Fruit fly (Drosophila melanogaster) whole organism, embryonic: ENCODE results near the gene TwdlE.

Experiments used
- Ada2b ChIP-seq: fragments of 200-800 bp; sonication (Bioruptor generic); IDR thresholded peaks from 2 replicates; pipeline ENCODE4 v1.3.6; 2022; ENCODE audit warnings: missing biosample characterization, missing genetic modification characterization
- Atf-2 ChIP-seq: fragments of 200-800 bp; sonication (Bioruptor generic); optimal IDR thresholded peaks from 2 replicates; lab custom pipeline; 2016; ENCODE audit warnings: missing biosample characterization, missing genetic modification characterization
- Awh ChIP-seq: fragments of 200-800 bp; sonication (Bioruptor generic); IDR thresholded peaks from 2 replicates; pipeline ENCODE4, ENCODE4 v1.3.6; 2022; ENCODE audit warnings: missing biosample characterization, missing genetic modification characterization
- Bdp1 ChIP-seq: fragments of 200-800 bp; sonication (Bioruptor generic); optimal IDR thresholded peaks from 3 replicates; lab custom pipeline; 2016; ENCODE audit warnings: missing biosample characterization, missing genetic modification characterization
- Bgb ChIP-seq: fragments of 200-800 bp; sonication (Bioruptor generic); IDR thresholded peaks from 2 replicates; pipeline ENCODE4 v1.3.6; 2022; ENCODE audit warnings: missing biosample characterization, missing genetic modification characterization; ENCODE audit not compliant: partially characterized antibody
- Blimp-1 ChIP-seq: fragments of 200-800 bp; sonication (Bioruptor generic); optimal IDR thresholded peaks from 3 replicates; lab custom pipeline; 2018; ENCODE audit warnings: missing biosample characterization, missing genetic modification characterization, mild to moderate bottlenecking, moderate library complexity, missing genetic modification reagents
- CG10267 ChIP-seq: fragments of 200-800 bp; sonication (Bioruptor generic); optimal IDR thresholded peaks from 2 replicates; lab custom pipeline; 2018; ENCODE audit warnings: missing biosample characterization, mild to moderate bottlenecking, missing genetic modification characterization, moderate library complexity
- CG10321 ChIP-seq: fragments of 200-800 bp; sonication (Bioruptor generic); IDR thresholded peaks from 2 replicates; pipeline ENCODE4 v1.3.6; 2022; ENCODE audit warnings: missing biosample characterization, missing genetic modification characterization
- CG10959 ChIP-seq: fragments of 200-800 bp; sonication (Bioruptor generic); IDR thresholded peaks from 2 replicates; pipeline ENCODE4 v1.3.6; 2022; ENCODE audit warnings: missing biosample characterization, missing genetic modification characterization
- CG11560 ChIP-seq: fragments of 200-800 bp; sonication (Bioruptor generic); IDR thresholded peaks from 3 replicates; pipeline ENCODE4 v1.3.6; 2022; ENCODE audit warnings: missing biosample characterization, missing genetic modification characterization
- CG14014 ChIP-seq: fragments of 200-800 bp; sonication (Bioruptor generic); IDR thresholded peaks from 2 replicates; pipeline ENCODE4 v1.3.6; 2022; ENCODE audit warnings: missing biosample characterization, missing genetic modification characterization
- CG14050 ChIP-seq: fragments of 200-800 bp; sonication (Bioruptor generic); IDR thresholded peaks from 3 replicates; pipeline ENCODE4 v1.3.6; 2022; ENCODE audit warnings: missing biosample characterization, missing genetic modification characterization
- CG17361 ChIP-seq: fragments of 200-800 bp; sonication (Bioruptor generic); IDR thresholded peaks from 3 replicates; pipeline ENCODE4 v1.3.6; 2022; ENCODE audit warnings: missing biosample characterization, missing genetic modification characterization
- CG2199 ChIP-seq: fragments of 200-800 bp; sonication (Bioruptor generic); IDR thresholded peaks from 3 replicates; pipeline ENCODE4 v1.3.6; 2022; ENCODE audit warnings: missing biosample characterization, missing genetic modification characterization
- CG34422 ChIP-seq: fragments of 200-800 bp; sonication (Bioruptor generic); IDR thresholded peaks from 3 replicates; pipeline ENCODE4 v1.3.6; 2022; ENCODE audit warnings: missing biosample characterization, missing genetic modification characterization
- CG42726 ChIP-seq: fragments of 200-800 bp; sonication (Bioruptor generic); IDR thresholded peaks from 2 replicates; pipeline ENCODE4 v1.3.6; 2022; ENCODE audit warnings: missing biosample characterization, missing genetic modification characterization; ENCODE audit not compliant: partially characterized antibody
- CG4424 ChIP-seq: fragments of 200-800 bp; sonication (Bioruptor generic); optimal IDR thresholded peaks from 3 replicates; lab custom pipeline; 2016; ENCODE audit warnings: missing biosample characterization, missing genetic modification characterization
- CG6175 ChIP-seq: fragments of 200-800 bp; sonication (Bioruptor generic); IDR thresholded peaks from 3 replicates; pipeline ENCODE4 v1.3.6; 2022; ENCODE audit warnings: missing biosample characterization, missing genetic modification characterization
- CG6765 ChIP-seq: fragments of 200-800 bp; sonication (Bioruptor generic); optimal IDR thresholded peaks from 3 replicates; lab custom pipeline; 2017; ENCODE audit warnings: missing biosample characterization, mild to moderate bottlenecking, missing genetic modification characterization
- CG7372 ChIP-seq: fragments of 200-800 bp; sonication (Bioruptor generic); IDR thresholded peaks from 2 replicates; pipeline ENCODE4 v1.3.6; 2022; ENCODE audit warnings: missing biosample characterization, missing genetic modification characterization
- Camta ChIP-seq: fragments of 200-800 bp; sonication (Bioruptor generic); optimal IDR thresholded peaks from 2 replicates; lab custom pipeline; 2016; ENCODE audit warnings: missing biosample characterization, missing genetic modification characterization
- E2f2 ChIP-seq: fragments of 200-800 bp; sonication (Bioruptor generic); IDR thresholded peaks from 2 replicates; pipeline ENCODE4 v1.3.6; 2022; ENCODE audit warnings: missing biosample characterization, missing genetic modification characterization
- Fer3 ChIP-seq: fragments of 200-800 bp; sonication (Bioruptor generic); optimal IDR thresholded peaks from 2 replicates; lab custom pipeline; 2018; ENCODE audit warnings: missing biosample characterization, mild to moderate bottlenecking, missing genetic modification characterization, moderate library complexity
- Hr3 ChIP-seq: fragments of 200-800 bp; sonication (Bioruptor generic); optimal IDR thresholded peaks from 3 replicates; lab custom pipeline; 2016; ENCODE audit warnings: missing biosample characterization, missing genetic modification characterization
- Jarid2 ChIP-seq: fragments of 200-800 bp; sonication (Bioruptor generic); optimal IDR thresholded peaks from 3 replicates; lab custom pipeline; 2017; ENCODE audit warnings: mild to moderate bottlenecking, missing biosample characterization, missing genetic modification reagents, missing genetic modification characterization
- NC2β ChIP-seq: fragments of 200-800 bp; sonication (Bioruptor generic); optimal IDR thresholded peaks from 2 replicates; lab custom pipeline; 2016; ENCODE audit warnings: missing biosample characterization, missing genetic modification characterization
- Side ChIP-seq: fragments of 200-800 bp; sonication (Bioruptor generic); optimal IDR thresholded peaks from 2 replicates; lab custom pipeline; 2016; ENCODE audit warnings: missing biosample characterization, missing genetic modification characterization
- Sin3A ChIP-seq: fragments of >200 bp; optimal IDR thresholded peaks from 2 replicates; lab custom pipeline; 2018
- Trl ChIP-seq, 3 experiments: fragments of >200 bp in 2 of 3; fragments of 200-800 bp in 1 of 3; sonication (Bioruptor generic) in 1 of 3; optimal IDR thresholded peaks; 2 replicates in 1 of 3; 3 replicates in 2 of 3; lab custom pipeline; 2016 to 2017; ENCODE audit warnings: missing biosample characterization in 1 of 3, missing genetic modification characterization in 1 of 3
- Vsx1 ChIP-seq: fragments of 200-800 bp; sonication (Bioruptor generic); optimal IDR thresholded peaks from 2 replicates; lab custom pipeline; 2017; ENCODE audit warnings: missing biosample characterization, mild to moderate bottlenecking, missing genetic modification characterization, missing genetic modification reagents
- bab2 ChIP-seq: fragments of 200-800 bp; sonication (Bioruptor generic); optimal IDR thresholded peaks from 2 replicates; lab custom pipeline; 2016; ENCODE audit warnings: missing biosample characterization, missing genetic modification characterization
- bowl ChIP-seq: fragments of 200-800 bp; sonication (Bioruptor generic); IDR thresholded peaks from 2 replicates; pipeline ENCODE4 v1.3.6; 2022; ENCODE audit warnings: missing biosample characterization, missing genetic modification characterization
- crp ChIP-seq, 2 experiments: fragments of 200-800 bp; sonication (Bioruptor generic); optimal IDR thresholded peaks; 2 replicates in 1 of 2; 3 replicates in 1 of 2; lab custom pipeline; 2017; ENCODE audit warnings: missing biosample characterization in 2 of 2, missing genetic modification characterization in 2 of 2, mild to moderate bottlenecking in 1 of 2, moderate library complexity in 1 of 2
- dmrt11E ChIP-seq: fragments of 200-800 bp; sonication (Bioruptor generic); optimal IDR thresholded peaks from 3 replicates; lab custom pipeline; 2018; ENCODE audit warnings: missing biosample characterization, mild to moderate bottlenecking, missing genetic modification characterization, moderate library complexity
- ewg ChIP-seq: fragments of 200-800 bp; sonication (Bioruptor generic); optimal IDR thresholded peaks from 3 replicates; lab custom pipeline; 2017; ENCODE audit warnings: mild to moderate bottlenecking, missing biosample characterization, missing genetic modification reagents, missing genetic modification characterization
- ftz-f1 ChIP-seq: fragments of 200-800 bp; sonication (Bioruptor generic); optimal IDR thresholded peaks from 2 replicates; lab custom pipeline; 2016; ENCODE audit warnings: missing biosample characterization, missing genetic modification characterization
- ind ChIP-seq: fragments of 200-800 bp; sonication (Bioruptor generic); optimal IDR thresholded peaks from 3 replicates; lab custom pipeline; 2016; ENCODE audit warnings: missing biosample characterization, missing genetic modification characterization
- nerfin-1 ChIP-seq: fragments of 200-800 bp; sonication (Bioruptor generic); optimal IDR thresholded peaks from 3 replicates; lab custom pipeline; 2019; ENCODE audit warnings: missing biosample characterization, mild to moderate bottlenecking, missing genetic modification characterization, moderate library complexity
- org-1 ChIP-seq: fragments of 200-800 bp; sonication (Bioruptor generic); optimal IDR thresholded peaks from 2 replicates; lab custom pipeline; 2017; ENCODE audit warnings: missing biosample characterization, missing genetic modification characterization
- rib ChIP-seq: fragments of 200-800 bp; sonication (Bioruptor generic); IDR thresholded peaks from 2 replicates; pipeline ENCODE4 v1.3.6; 2022; ENCODE audit warnings: missing biosample characterization, missing genetic modification characterization
- ro ChIP-seq: fragments of 200-800 bp; sonication (Bioruptor generic); IDR thresholded peaks from 2 replicates; pipeline ENCODE4 v1.3.6; 2022; ENCODE audit warnings: missing biosample characterization, missing genetic modification characterization
- sc ChIP-seq, 3 experiments: fragments of >200 bp in 2 of 3; fragments of 200-800 bp in 1 of 3; sonication (Bioruptor generic) in 1 of 3; optimal IDR thresholded peaks; 2 replicates in 2 of 3; 3 replicates in 1 of 3; lab custom pipeline; 2017; ENCODE audit warnings: mild to moderate bottlenecking in 1 of 3, missing biosample characterization in 1 of 3, missing genetic modification characterization in 1 of 3, missing genetic modification reagents in 1 of 3
- sens-2 ChIP-seq: fragments of 200-800 bp; sonication (Bioruptor generic); IDR thresholded peaks from 2 replicates; pipeline ENCODE4 v1.3.6; 2022; ENCODE audit warnings: missing biosample characterization, missing genetic modification characterization
- shn ChIP-seq: fragments of 200-800 bp; sonication (Bioruptor generic); optimal IDR thresholded peaks from 3 replicates; lab custom pipeline; 2016; ENCODE audit warnings: missing biosample characterization, missing genetic modification characterization
- sima ChIP-seq: fragments of 200-800 bp; sonication (Bioruptor generic); optimal IDR thresholded peaks from 2 replicates; lab custom pipeline; 2016; ENCODE audit warnings: missing biosample characterization, missing genetic modification characterization
- sisA ChIP-seq: fragments of 200-800 bp; sonication (Bioruptor generic); IDR thresholded peaks from 2 replicates; pipeline ENCODE4 v1.3.6; 2022; ENCODE audit warnings: missing biosample characterization, missing genetic modification characterization
- tap ChIP-seq: fragments of 200-800 bp; optimal IDR thresholded peaks from 3 replicates; lab custom pipeline; 2019; ENCODE audit warnings: missing biosample characterization, mild to moderate bottlenecking, missing genetic modification characterization, moderate library complexity
- tin ChIP-seq: fragments of 200-800 bp; sonication (Bioruptor generic); optimal IDR thresholded peaks from 3 replicates; lab custom pipeline; 2016; ENCODE audit warnings: missing biosample characterization, missing genetic modification characterization
- tio ChIP-seq: fragments of 200-800 bp; sonication (Bioruptor generic); optimal IDR thresholded peaks from 2 replicates; lab custom pipeline; 2017; ENCODE audit warnings: missing biosample characterization, missing genetic modification characterization, inconsistent platforms
- toy ChIP-seq: fragments of 200-800 bp; sonication (Bioruptor generic); IDR thresholded peaks from 2 replicates; pipeline ENCODE4 v1.3.6; 2022; ENCODE audit warnings: missing biosample characterization, missing genetic modification characterization
- zen2 ChIP-seq: fragments of 200-800 bp; sonication (Bioruptor generic); IDR thresholded peaks from 3 replicates; pipeline ENCODE4 v1.3.6; 2022; ENCODE audit warnings: missing biosample characterization, missing genetic modification characterization; ENCODE audit not compliant: partially characterized antibody
- zfh1 ChIP-seq: fragments of 200-800 bp; sonication (Bioruptor generic); IDR thresholded peaks from 3 replicates; pipeline ENCODE4 v1.3.6; 2022; ENCODE audit warnings: missing biosample characterization, missing genetic modification characterization

TwdlE gene

dm6 chr2L:7809699-7810088, 50.9 kb downstream of the TwdlE start (continued):
- TF ChIP-seq Side (no peak), Blimp-1 (GFP tag; lab: Kevin White, UChicago) (no peak), CG7372 (GFP tag; lab: Robert Waterston, UW) (no peak), Hr3 (GFP tag; lab: Kevin White, UChicago) (no peak), Ada2b (GFP tag; lab: Robert Waterston, UW) (no peak), rib (peak; percentile 58), CG6765 (GFP tag; lab: Kevin White, UChicago) (no peak), zfh1 (GFP tag; lab: Robert Waterston, UW) (no peak), shn (GFP tag; lab: Kevin White, UChicago) (no peak), CG10267 (tag; lab: Kevin White, UChicago) (no peak), CG17361 (GFP tag; lab: Robert Waterston, UW) (no peak), bowl (GFP tag; lab: Robert Waterston, UW) (no peak), org-1 (GFP tag; lab: Kevin White, UChicago) (no peak), Awh (GFP tag; lab: Robert Waterston, UW) (no peak), sisA (GFP tag; lab: Robert Waterston, UW) (no peak), Atf-2 (GFP tag; lab: Kevin White, UChicago) (no peak), Fer3 (no peak), Trl (optimal IDR thresholded peaks at IDR 0.05; lab: Kevin White, UChicago) (peak; percentile 83 to 97), Trl (GFP tag; optimal IDR thresholded peaks at IDR 0.05; lab: Kevin White, UChicago) (peak; percentile 64), crp (GFP tag; optimal IDR thresholded peaks at IDR 0.05; lab: Kevin White, UChicago) (no peak), ftz-f1 (GFP tag; lab: Kevin White, UChicago) (peak; percentile 72), CG34422 (peak; percentile 77; the same call in 1 of the 3 replicates), nerfin-1 (tag; lab: Kevin White, UChicago) (peak; percentile 95), zen2 (GFP tag; lab: Robert Waterston, UW) (peak; percentile 55; the same call in 1 of the 3 replicates), tap (tag; lab: Kevin White, UChicago) (peak; percentile 20), tin (GFP tag; lab: Kevin White, UChicago) (no peak), CG6175 (GFP tag; lab: Robert Waterston, UW) (no peak), bab2 (no peak), ind (no peak), Vsx1 (GFP tag; lab: Kevin White, UChicago) (no peak), CG10959 (GFP tag; lab: Robert Waterston, UW) (no peak), CG4424 (GFP tag; lab: Kevin White, UChicago) (no peak), Bdp1 (no peak), ewg (GFP tag; lab: Kevin White, UChicago) (peak; percentile 97), ro (GFP tag; lab: Robert Waterston, UW) (no peak), Sin3A (lab: Kevin White, UChicago) (no peak), E2f2 (GFP tag; lab: Robert Waterston, UW) (no peak), toy (no peak), Camta (GFP tag; lab: Kevin White, UChicago) (no peak), CG42726 (GFP tag; lab: Robert Waterston, UW) (no peak), CG10321 (GFP tag; lab: Robert Waterston, UW) (no peak), sc (optimal IDR thresholded peaks at IDR 0.05; lab: Kevin White, UChicago) (no peak), sc (GFP tag; optimal IDR thresholded peaks at IDR 0.05; lab: Kevin White, UChicago) (no peak), CG2199 (GFP tag; lab: Robert Waterston, UW) (peak; percentile 88; the same call in 2 of the 3 replicates), Bgb (GFP tag; lab: Robert Waterston, UW) (peak; percentile 61; the same call in 1 of the 2 replicates), tio (GFP tag; lab: Kevin White, UChicago) (no peak), CG14050 (GFP tag; lab: Robert Waterston, UW) (no peak), sens-2 (no peak), Jarid2 (GFP tag; lab: Kevin White, UChicago) (no peak), sima (no peak), dmrt11E (tag; lab: Kevin White, UChicago) (no peak), CG14014 (GFP tag; lab: Robert Waterston, UW) (peak; percentile 19; the same call in 1 of the 2 replicates), NC2β (no peak), CG11560 (no peak)
